Fruit fly (Drosophila melanogaster) whole organism, embryonic: Measurements from ENCODE around the gene CG42263.
A peak's percentile ranks its signal among the peaks of the same experiment; 100 is the strongest.

ENCODE experiments used
- Abd-B ChIP-seq: fragments of 200-800 bp; sonication (Bioruptor generic); optimal IDR thresholded peaks from 2 replicates; lab custom pipeline; 2018; ENCODE audit warnings: missing biosample characterization, mild to moderate bottlenecking, missing genetic modification characterization, moderate library complexity
- CG10565 ChIP-seq: fragments of 200-800 bp; sonication (Bioruptor generic); optimal IDR thresholded peaks from 3 replicates; lab custom pipeline; 2016; ENCODE audit warnings: missing biosample characterization, mild to moderate bottlenecking, missing genetic modification characterization
- CG11456 ChIP-seq: fragments of 200-800 bp; sonication (Bioruptor generic); IDR thresholded peaks from 3 replicates; pipeline ENCODE4 v1.3.6; 2022; ENCODE audit warnings: missing biosample characterization, missing genetic modification characterization
- CG11696 ChIP-seq: fragments of 200-800 bp; sonication (Bioruptor generic); IDR thresholded peaks from 2 replicates; pipeline ENCODE4 v1.3.6; 2022; ENCODE audit warnings: missing biosample characterization, missing genetic modification characterization
- CG14441 ChIP-seq: fragments of 200-800 bp; sonication (Bioruptor generic); IDR thresholded peaks from 2 replicates; pipeline ENCODE4 v1.3.6; 2022; ENCODE audit warnings: missing biosample characterization, missing genetic modification characterization
- CG14667 ChIP-seq: fragments of 200-800 bp; sonication (Bioruptor generic); IDR thresholded peaks from 2 replicates; pipeline ENCODE4 v1.3.6; 2022; ENCODE audit warnings: missing biosample characterization, missing genetic modification characterization
- CG15696 ChIP-seq: fragments of 200-800 bp; sonication (Bioruptor generic); optimal IDR thresholded peaks from 2 replicates; lab custom pipeline; 2019; ENCODE audit warnings: missing biosample characterization, mild to moderate bottlenecking, missing genetic modification characterization, moderate library complexity
- CG16779 ChIP-seq: fragments of 200-800 bp; sonication (Bioruptor generic); IDR thresholded peaks from 2 replicates; pipeline ENCODE4 v1.3.6; 2022; ENCODE audit warnings: missing biosample characterization, missing genetic modification characterization
- CG17385 ChIP-seq: fragments of 200-800 bp; sonication (Bioruptor generic); optimal IDR thresholded peaks from 3 replicates; lab custom pipeline; 2018; ENCODE audit warnings: missing biosample characterization, mild to moderate bottlenecking, missing genetic modification characterization
- CG17912 ChIP-seq: fragments of 200-800 bp; sonication (Bioruptor generic); optimal IDR thresholded peaks from 2 replicates; lab custom pipeline; 2018; ENCODE audit warnings: missing biosample characterization, mild to moderate bottlenecking, missing genetic modification characterization
- CG2120 ChIP-seq: fragments of 200-800 bp; sonication (Bioruptor generic); optimal IDR thresholded peaks from 3 replicates; lab custom pipeline; 2016; ENCODE audit warnings: missing biosample characterization, missing genetic modification characterization
- CG2129 ChIP-seq: fragments of 200-800 bp; sonication (Bioruptor generic); IDR thresholded peaks from 2 replicates; pipeline ENCODE4 v1.3.6; 2022; ENCODE audit warnings: missing biosample characterization, missing genetic modification characterization; ENCODE audit not compliant: partially characterized antibody
- CG2199 ChIP-seq: fragments of 200-800 bp; sonication (Bioruptor generic); IDR thresholded peaks from 3 replicates; pipeline ENCODE4 v1.3.6; 2022; ENCODE audit warnings: missing biosample characterization, missing genetic modification characterization
- CG31365 ChIP-seq: fragments of 200-800 bp; sonication (Bioruptor generic); optimal IDR thresholded peaks from 2 replicates; lab custom pipeline; 2018; ENCODE audit warnings: missing biosample characterization, mild to moderate bottlenecking, missing genetic modification characterization
- CG32767 ChIP-seq: fragments of 200-800 bp; sonication (Bioruptor generic); IDR thresholded peaks from 2 replicates; pipeline ENCODE4 v1.3.6; 2022; ENCODE audit warnings: missing biosample characterization, missing genetic modification characterization
- CG32772 ChIP-seq: fragments of 200-800 bp; sonication (Bioruptor generic); IDR thresholded peaks from 2 replicates; pipeline ENCODE4 v1.3.6; 2022; ENCODE audit warnings: missing biosample characterization, missing genetic modification characterization
- CG34224 ChIP-seq: fragments of 200-800 bp; sonication (Bioruptor generic); IDR thresholded peaks from 3 replicates; pipeline ENCODE4 v1.3.6; 2022; ENCODE audit warnings: missing biosample characterization, missing genetic modification characterization; ENCODE audit not compliant: partially characterized antibody
- CG6689 ChIP-seq: fragments of 200-800 bp; sonication (Bioruptor generic); IDR thresholded peaks from 2 replicates; pipeline ENCODE4 v1.3.6; 2022; ENCODE audit warnings: missing biosample characterization, missing genetic modification characterization
- CG9437 ChIP-seq: fragments of 200-800 bp; sonication (Bioruptor generic); optimal IDR thresholded peaks from 2 replicates; lab custom pipeline; 2018; ENCODE audit warnings: missing biosample characterization, mild to moderate bottlenecking, missing genetic modification characterization
- CG9727 ChIP-seq: fragments of 200-800 bp; sonication (Bioruptor generic); optimal IDR thresholded peaks from 3 replicates; lab custom pipeline; 2017; ENCODE audit warnings: missing biosample characterization, mild to moderate bottlenecking, missing genetic modification characterization
- CG9932 ChIP-seq: fragments of 200-800 bp; sonication (Bioruptor generic); IDR thresholded peaks from 2 replicates; pipeline ENCODE4 v1.3.6; 2022; ENCODE audit warnings: missing biosample characterization, missing genetic modification characterization
- CHES-1-like ChIP-seq: fragments of 200-800 bp; sonication (Bioruptor generic); optimal IDR thresholded peaks from 2 replicates; lab custom pipeline; 2016; ENCODE audit warnings: missing biosample characterization, missing genetic modification characterization
- Dad ChIP-seq: fragments of 200-800 bp; sonication (Bioruptor generic); optimal IDR thresholded peaks from 3 replicates; lab custom pipeline; 2016; ENCODE audit warnings: missing biosample characterization, missing genetic modification characterization
- Dfd ChIP-seq, 2 experiments: fragments of >200 bp; optimal IDR thresholded peaks; 2 replicates each; lab custom pipeline; 2017; ENCODE audit warnings: missing biosample characterization in 2 of 2, missing genetic modification characterization in 2 of 2
- Doc2 ChIP-seq: fragments of 200-800 bp; sonication (Bioruptor generic); IDR thresholded peaks from 2 replicates; pipeline ENCODE4 v1.3.6; 2022; ENCODE audit warnings: missing biosample characterization, missing genetic modification characterization
- Doc3 ChIP-seq: fragments of 200-800 bp; sonication (Bioruptor generic); IDR thresholded peaks from 3 replicates; pipeline ENCODE4 v1.3.6; 2022; ENCODE audit warnings: missing biosample characterization, missing genetic modification characterization; ENCODE audit not compliant: partially characterized antibody
- E2f1 ChIP-seq: fragments of 200-800 bp; sonication (Bioruptor generic); IDR thresholded peaks from 2 replicates; pipeline ENCODE4 v1.3.6; 2022; ENCODE audit warnings: missing biosample characterization, missing genetic modification characterization
- HLH54F ChIP-seq: fragments of 200-800 bp; sonication (Bioruptor generic); optimal IDR thresholded peaks from 3 replicates; lab custom pipeline; 2016; ENCODE audit warnings: missing biosample characterization, missing genetic modification characterization
- Lim3 ChIP-seq: fragments of 200-800 bp; sonication (Bioruptor generic); IDR thresholded peaks from 2 replicates; pipeline ENCODE4 v1.3.6; 2022; ENCODE audit warnings: missing biosample characterization, missing genetic modification characterization
- Nf-YC ChIP-seq: fragments of 200-800 bp; optimal IDR thresholded peaks from 3 replicates; lab custom pipeline; 2019; ENCODE audit warnings: missing biosample characterization, mild to moderate bottlenecking, missing genetic modification characterization, moderate library complexity
- PHDP ChIP-seq: fragments of 200-800 bp; sonication (Bioruptor generic); optimal IDR thresholded peaks from 3 replicates; lab custom pipeline; 2018; ENCODE audit warnings: missing biosample characterization, mild to moderate bottlenecking, missing genetic modification characterization, moderate library complexity
- Rfx ChIP-seq: fragments of 200-800 bp; sonication (Bioruptor generic); IDR thresholded peaks from 2 replicates; pipeline ENCODE4 v1.3.6; 2022; ENCODE audit warnings: missing biosample characterization, missing genetic modification characterization
- bbx ChIP-seq: fragments of 200-800 bp; sonication (Bioruptor generic); IDR thresholded peaks from 2 replicates; pipeline ENCODE4 v1.3.6; 2022; ENCODE audit warnings: missing biosample characterization, missing genetic modification characterization; ENCODE audit not compliant: partially characterized antibody
- chm ChIP-seq: fragments of 200-800 bp; sonication (Bioruptor generic); IDR thresholded peaks from 2 replicates; pipeline ENCODE4 v1.3.6; 2022; ENCODE audit warnings: missing biosample characterization, missing genetic modification characterization
- da ChIP-seq: fragments of 200-800 bp; sonication (Bioruptor generic); optimal IDR thresholded peaks from 2 replicates; lab custom pipeline; 2016; ENCODE audit warnings: missing biosample characterization, missing genetic modification characterization
- exex ChIP-seq: fragments of 200-800 bp; sonication (Bioruptor generic); optimal IDR thresholded peaks from 4 replicates; lab custom pipeline; 2018; ENCODE audit warnings: missing biosample characterization, mild to moderate bottlenecking, missing genetic modification characterization, moderate library complexity
- ftz-f1 ChIP-seq: fragments of 200-800 bp; sonication (Bioruptor generic); optimal IDR thresholded peaks from 2 replicates; lab custom pipeline; 2016; ENCODE audit warnings: missing biosample characterization, missing genetic modification characterization
- gem ChIP-seq: fragments of 200-800 bp; sonication (Bioruptor generic); optimal IDR thresholded peaks from 2 replicates; lab custom pipeline; 2019; ENCODE audit warnings: missing biosample characterization, mild to moderate bottlenecking, missing genetic modification characterization, moderate library complexity
- insv ChIP-seq, 2 experiments: fragments of 200-800 bp; sonication (Bioruptor generic); optimal IDR thresholded peaks; 3 replicates each; lab custom pipeline; 2016 to 2018; ENCODE audit warnings: missing biosample characterization in 2 of 2, missing genetic modification characterization in 2 of 2
- knrl ChIP-seq: fragments of 200-800 bp; sonication (Bioruptor generic); IDR thresholded peaks from 3 replicates; pipeline ENCODE4 v1.3.6; 2022; ENCODE audit warnings: missing biosample characterization, missing genetic modification characterization; ENCODE audit not compliant: partially characterized antibody
- lbe ChIP-seq: fragments of 200-800 bp; sonication (Bioruptor generic); optimal IDR thresholded peaks from 2 replicates; lab custom pipeline; 2016; ENCODE audit warnings: missing biosample characterization, mild to moderate bottlenecking, missing genetic modification characterization
- onecut ChIP-seq: fragments of 200-800 bp; sonication (Bioruptor generic); IDR thresholded peaks from 2 replicates; pipeline ENCODE4 v1.3.6; 2022; ENCODE audit warnings: missing biosample characterization, missing genetic modification characterization
- pros ChIP-seq: fragments of 200-800 bp; sonication (Bioruptor generic); optimal IDR thresholded peaks from 3 replicates; lab custom pipeline; 2019; ENCODE audit warnings: missing biosample characterization, mild to moderate bottlenecking, missing genetic modification characterization, moderate library complexity
- ranshi ChIP-seq: fragments of 200-800 bp; sonication (Bioruptor generic); IDR thresholded peaks from 2 replicates; pipeline ENCODE4 v1.3.6; 2022; ENCODE audit warnings: missing biosample characterization, missing genetic modification characterization
- repo ChIP-seq: fragments of 200-800 bp; sonication (Bioruptor generic); optimal IDR thresholded peaks from 2 replicates; lab custom pipeline; 2016; ENCODE audit warnings: missing biosample characterization, missing genetic modification characterization
- sens ChIP-seq: fragments of 200-800 bp; sonication (Bioruptor generic); peaks from one replicate; lab custom pipeline; 2016; ENCODE audit warnings: missing biosample characterization, missing genetic modification characterization
- sima ChIP-seq: fragments of 200-800 bp; sonication (Bioruptor generic); optimal IDR thresholded peaks from 2 replicates; lab custom pipeline; 2016; ENCODE audit warnings: missing biosample characterization, missing genetic modification characterization
- trh ChIP-seq: fragments of 200-800 bp; sonication (Bioruptor generic); optimal IDR thresholded peaks from 2 replicates; lab custom pipeline; 2016; ENCODE audit warnings: missing biosample characterization, missing genetic modification characterization
- wdn ChIP-seq: fragments of 200-800 bp; sonication (Bioruptor generic); IDR thresholded peaks from 2 replicates; pipeline ENCODE4 v1.3.6; 2022; ENCODE audit warnings: missing biosample characterization, missing genetic modification characterization

CG42263 gene

dm6 chr3L:19908201-19909127 is 47.1 kb downstream of the CG42263 start (continued):
- TF ChIP-seq insv (GFP tag; optimal IDR thresholded peaks at IDR 0.05; lab: Kevin White, UChicago), result peak in 1 of 2 experiments; percentile 91
- no peak for TF ChIP-seq lbe (GFP tag; lab: Kevin White, UChicago)
- peak; percentile 14 for TF ChIP-seq CG17385 (GFP tag; lab: Kevin White, UChicago)
- TF ChIP-seq PHDP (tag; lab: Kevin White, UChicago), result no peak
- TF ChIP-seq CG11696, result no peak
- peak; percentile 20; the same call in 1 of the 3 replicates for TF ChIP-seq CG2199 (GFP tag; lab: Robert Waterston, UW)
- TF ChIP-seq CG32772 (GFP tag; lab: Robert Waterston, UW), result peak; percentile 45; the same call in 1 of the 2 replicates
- TF ChIP-seq CG9437 (GFP tag; lab: Kevin White, UChicago), result no peak
- no peak for TF ChIP-seq gem (tag; lab: Kevin White, UChicago)
- no peak for TF ChIP-seq wdn
- TF ChIP-seq CG9932 (GFP tag; lab: Robert Waterston, UW), result no peak
- no peak for TF ChIP-seq CG15696
- peak; percentile 5 for TF ChIP-seq exex (tag; lab: Kevin White, UChicago)
- TF ChIP-seq sens, result peak; percentile 72
- no peak for TF ChIP-seq repo (GFP tag; lab: Kevin White, UChicago)
- peak; percentile 86 for TF ChIP-seq onecut (GFP tag; lab: Robert Waterston, UW)
- TF ChIP-seq CG9727, result no peak
- no peak for TF ChIP-seq CG17912 (GFP tag; lab: Kevin White, UChicago)
- no peak for TF ChIP-seq CG31365 (tag; lab: Kevin White, UChicago)
- no peak for TF ChIP-seq Doc2 (GFP tag; lab: Robert Waterston, UW)
- 0 out of 2 replicates have a peak, but pooled peaks have one; percentile 34 for TF ChIP-seq bbx (GFP tag; lab: Robert Waterston, UW)
- TF ChIP-seq Lim3 (GFP tag; lab: Robert Waterston, UW), result no peak
- TF ChIP-seq CG2120 (GFP tag; lab: Kevin White, UChicago), result no peak
- no peak for TF ChIP-seq knrl (GFP tag; lab: Robert Waterston, UW)
- no peak for TF ChIP-seq CHES-1-like (GFP tag; lab: Kevin White, UChicago)
- TF ChIP-seq CG10565 (GFP tag; lab: Kevin White, UChicago), result no peak
- TF ChIP-seq sima (GFP tag; lab: Kevin White, UChicago), result no peak
- TF ChIP-seq CG32767 (GFP tag; lab: Robert Waterston, UW), result peak; percentile 6; the same call in 1 of the 2 replicates
- TF ChIP-seq E2f1 (GFP tag; lab: Robert Waterston, UW), result no peak
- no peak for TF ChIP-seq Nf-YC
- no peak for TF ChIP-seq trh (GFP tag; lab: Kevin White, UChicago)
- TF ChIP-seq CG6689, result no peak
- TF ChIP-seq CG14441, result no peak
- no peak for TF ChIP-seq CG11456
- TF ChIP-seq Abd-B, result no peak
- TF ChIP-seq pros (GFP tag; lab: Kevin White, UChicago), result peak; percentile 55
- TF ChIP-seq ranshi (GFP tag; lab: Robert Waterston, UW), result no peak
- no peak for TF ChIP-seq Dad (GFP tag; lab: Kevin White, UChicago)
- TF ChIP-seq CG2129, result no peak
- TF ChIP-seq CG16779 (GFP tag; lab: Robert Waterston, UW), result no peak
- TF ChIP-seq CG34224, result no peak
- TF ChIP-seq Doc3 (GFP tag; lab: Robert Waterston, UW), result no peak
- no peak for TF ChIP-seq Dfd (GFP tag; optimal IDR thresholded peaks at IDR 0.05; lab: Kevin White, UChicago)
- peak; percentile 17; the same call in 1 of the 2 replicates for TF ChIP-seq Rfx (GFP tag; lab: Robert Waterston, UW)
- TF ChIP-seq CG14667 (GFP tag; lab: Robert Waterston, UW), result no peak
- peak; percentile 38 for TF ChIP-seq ftz-f1
- TF ChIP-seq HLH54F (GFP tag; lab: Kevin White, UChicago), result no peak
- peak; percentile 38; the same call in 1 of the 2 replicates for TF ChIP-seq chm (GFP tag; lab: Robert Waterston, UW)
- no peak for TF ChIP-seq da
